Fruit fly (Drosophila melanogaster): Measurements from ENCODE around the gene Reck.

Gene Reck

DNA sequence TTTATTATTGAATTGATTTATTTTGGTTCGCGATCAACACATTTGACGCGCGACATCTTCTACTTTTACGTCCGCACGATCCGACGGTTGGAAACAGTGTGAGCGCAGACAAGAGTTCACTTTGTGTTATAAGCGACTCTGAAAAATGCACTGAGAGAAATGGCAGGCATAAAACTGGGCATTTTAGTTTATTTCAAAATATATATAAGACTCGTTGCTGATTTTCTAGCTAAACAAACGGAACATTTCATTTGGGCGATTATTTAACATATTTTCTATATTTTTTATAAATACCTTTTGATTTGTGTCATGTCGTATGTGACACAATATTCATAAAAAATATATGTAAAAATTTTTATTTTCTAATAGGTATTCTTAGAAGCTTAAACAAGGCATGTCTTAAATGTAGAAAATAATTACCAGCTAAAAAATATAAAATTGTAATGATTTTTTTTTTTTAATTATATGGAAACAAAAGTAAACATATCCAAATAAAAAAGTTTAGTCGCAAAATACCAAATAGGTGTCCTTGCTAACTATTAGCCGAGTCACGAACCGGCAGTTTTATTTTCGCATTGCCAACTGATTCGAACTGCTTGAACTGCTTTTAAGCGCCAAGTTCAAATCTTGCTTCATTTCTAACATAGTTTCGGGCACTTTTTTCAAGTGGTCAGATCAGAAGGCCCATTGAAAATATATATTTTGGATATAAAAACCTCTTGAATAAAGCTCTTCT, at the start of gene Reck:
Reck (minus strand) TSS at position 106 of the 736 bp plus-strand sequence.
- TF ChIP-seq Sox15 (GFP tag; optimal IDR thresholded peaks at IDR 0.05) (peak; percentile 49), Met (GFP tag; optimal IDR thresholded peaks at IDR 0.05) (peak; percentile 85), CG8632 (GFP tag; optimal IDR thresholded peaks at IDR 0.05) (peak; percentile 83), Hr39 (GFP tag; optimal IDR thresholded peaks at IDR 0.05) (peak; percentile 57), CG3032 (tag; optimal IDR thresholded peaks at IDR 0.05) (peak; percentile 83), Ets96B (tag; optimal IDR thresholded peaks at IDR 0.05) (peak; percentile 85), Hr38 (GFP tag; optimal IDR thresholded peaks at IDR 0.05) (no peak), OdsH (GFP tag; optimal IDR thresholded peaks at IDR 0.05) (peak; percentile 93), CG3919 (GFP tag; optimal IDR thresholded peaks at IDR 0.05) (peak; percentile 93), CG16779 (tag; optimal IDR thresholded peaks at IDR 0.05) (peak; percentile 85), Eip93F (GFP tag; optimal IDR thresholded peaks at IDR 0.05) (peak; percentile 61), CG6808 (GFP tag; optimal IDR thresholded peaks at IDR 0.05) (peak; percentile 82), CG7368 (GFP tag; optimal IDR thresholded peaks at IDR 0.05) (peak; percentile 85), Blimp-1 (GFP tag; optimal IDR thresholded peaks at IDR 0.05) (peak; percentile 35), CG8119 (GFP tag; IDR thresholded peaks at IDR 0.05) (peak; percentile 96), net (GFP tag; optimal IDR thresholded peaks at IDR 0.05) (peak; percentile 93), topi (GFP tag; optimal IDR thresholded peaks at IDR 0.05) (peak; percentile 85), CG9139 (GFP tag; optimal IDR thresholded peaks at IDR 0.05) (peak; percentile 78), Sox102F (GFP tag; optimal IDR thresholded peaks at IDR 0.05) (peak; percentile 81), Ets21C (GFP tag; optimal IDR thresholded peaks at IDR 0.05) (peak; percentile 48), CG4318 (GFP tag; optimal IDR thresholded peaks at IDR 0.05) (peak; percentile 77), Smox (GFP tag; optimal IDR thresholded peaks at IDR 0.05) (peak; percentile 79), CG32006 (GFP tag; optimal IDR thresholded peaks at IDR 0.05) (peak; percentile 85), ss (GFP tag; optimal IDR thresholded peaks at IDR 0.05) (peak; percentile 82 to 83), CG1621 (tag; optimal IDR thresholded peaks at IDR 0.05) (peak; percentile 78), CG11902 (GFP tag; optimal IDR thresholded peaks at IDR 0.05) (peak; percentile 41), eg (GFP tag; IDR thresholded peaks at IDR 0.05) (peak; percentile 97), fd59A (GFP tag; optimal IDR thresholded peaks at IDR 0.05) (peak; percentile 62), fd85E (GFP tag; optimal IDR thresholded peaks at IDR 0.05) (peak; percentile 58), Sox14 (GFP tag; optimal IDR thresholded peaks at IDR 0.05) (peak; percentile 79), CG8319 (GFP tag; optimal IDR thresholded peaks at IDR 0.05) (peak; percentile 62), CG31627 (GFP tag; optimal IDR thresholded peaks at IDR 0.05) (peak; percentile 61), lz (GFP tag; optimal IDR thresholded peaks at IDR 0.05) (peak; percentile 55), CG15336 (GFP tag; IDR thresholded peaks at IDR 0.05) (peak; percentile 96), spab (GFP tag; optimal IDR thresholded peaks at IDR 0.05) (peak; percentile 80), Eip75B (GFP tag; optimal IDR thresholded peaks at IDR 0.05) (peak; percentile 85), CG6854 (GFP tag; optimal IDR thresholded peaks at IDR 0.05) (no peak), achi (GFP tag; optimal IDR thresholded peaks at IDR 0.05) (peak; percentile 91), acj6 (GFP tag; optimal IDR thresholded peaks at IDR 0.05) (peak; percentile 91), CG10631 (GFP tag; optimal IDR thresholded peaks at IDR 0.05) (peak; percentile 88), dac (GFP tag; optimal IDR thresholded peaks at IDR 0.05) (peak; percentile 70), Eip78C (GFP tag) (peak; percentile 98), CG10669 (GFP tag; optimal IDR thresholded peaks at IDR 0.05) (peak; percentile 87), cyc (GFP tag; optimal IDR thresholded peaks at IDR 0.05) (peak; percentile 68), CG11294 (GFP tag; IDR thresholded peaks at IDR 0.05) (peak; percentile 74), vri (GFP tag; optimal IDR thresholded peaks at IDR 0.05) (peak; percentile 76), Gug (GFP tag; IDR thresholded peaks at IDR 0.05) (peak; percentile 79), Lpt (GFP tag; optimal IDR thresholded peaks at IDR 0.05) (peak; percentile 89), svp (GFP tag) (peak; percentile 92), CG6792 (GFP tag; optimal IDR thresholded peaks at IDR 0.05) (peak; percentile 74), CG34406 (GFP tag; optimal IDR thresholded peaks at IDR 0.05) (peak; percentile 83)

All from whole organism, prepupa.